Worm (Caenorhabditis elegans) whole organism, L4 larva: ENCODE data around the gene lpl-1.

Experiments
- aha-1 ChIP-seq: fragments of 150-350 bp; peaks from one replicate; lab custom pipeline; 2014; ENCODE audit warnings: missing biosample characterization, missing genetic modification characterization
- lir-3 ChIP-seq: sonication (generic microtip); optimal IDR thresholded peaks from 2 replicates; lab custom pipeline; 2016; ENCODE audit warnings: mild to moderate bottlenecking, missing genetic modification characterization, missing compliant biosample characterization
- ztf-11 ChIP-seq: fragments of 150-350 bp; optimal IDR thresholded peaks from 2 replicates; lab custom pipeline; 2014; ENCODE audit warnings: missing biosample characterization, missing genetic modification characterization

DNA sequence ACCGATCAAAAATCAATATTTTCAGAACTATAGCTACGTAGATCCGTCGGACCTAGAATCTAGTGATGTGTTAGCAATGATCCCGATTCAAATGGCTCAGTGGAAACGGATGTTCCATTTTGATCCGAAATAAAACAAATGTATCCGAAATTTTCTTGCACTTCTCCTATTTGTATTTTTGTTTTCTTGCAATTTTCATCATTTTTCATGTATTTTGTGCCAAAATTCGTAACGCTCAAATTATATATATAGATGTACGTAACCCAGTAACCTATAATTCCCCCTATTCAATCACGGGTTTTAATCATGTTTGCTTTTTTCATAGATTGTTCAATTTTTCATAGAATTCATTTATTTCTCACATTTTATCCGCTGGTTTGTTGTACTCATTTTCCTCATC is 5.1 kb upstream of the lpl-1 start, which contains the start of gene gldi-10:
- TF ChIP-seq aha-1 (tag; lab: Kevin White, UChicago) (peak; percentile 16), ztf-11 (tag; lab: Kevin White, UChicago) (no peak), lir-3 (no peak)
